Worm (Caenorhabditis elegans) whole organism, L1 larva: ENCODE results near the gene taap-1.

Experiments
- alr-1 ChIP-seq: fragments of 200-800 bp; sonication (Bioruptor generic); optimal IDR thresholded peaks from 2 replicates; lab custom pipeline; 2018; ENCODE audit warnings: borderline replicate concordance, mild to moderate bottlenecking, missing genetic modification characterization, missing compliant biosample characterization
- aly-2 ChIP-seq: fragments of 150-350 bp; optimal IDR thresholded peaks from 2 replicates; lab custom pipeline; 2014; ENCODE audit warnings: missing biosample characterization, missing genetic modification characterization
- blmp-1 ChIP-seq: fragments of 150-350 bp; optimal IDR thresholded peaks from 2 replicates; lab custom pipeline; 2014; ENCODE audit warnings: missing biosample characterization, missing genetic modification characterization
- ceh-63 ChIP-seq: fragments of 200-800 bp; sonication (Bioruptor generic); optimal IDR thresholded peaks from 2 replicates; lab custom pipeline; 2018; ENCODE audit warnings: mild to moderate bottlenecking, missing genetic modification characterization, missing compliant biosample characterization
- ceh-8 ChIP-seq: fragments of 200-800 bp; sonication (Bioruptor generic); optimal IDR thresholded peaks from 2 replicates; lab custom pipeline; 2018; ENCODE audit warnings: mild to moderate bottlenecking, missing genetic modification characterization, moderate library complexity, missing compliant biosample characterization
- ceh-88 ChIP-seq: fragments of 200-800 bp; sonication (Bioruptor generic); IDR thresholded peaks from 2 replicates; pipeline ENCODE4 v1.3.6; 2022; ENCODE audit warnings: missing genetic modification characterization, missing compliant biosample characterization
- dpl-1 ChIP-seq, 3 experiments: fragments of 150-350 bp in 2 of 3; sonication (generic microtip) in 1 of 3; optimal IDR thresholded peaks; 2 replicates each; lab custom pipeline; 2014 to 2017; ENCODE audit warnings: missing biosample characterization in 3 of 3, missing genetic modification characterization in 3 of 3, missing genetic modification reagents in 3 of 3
- efl-1 ChIP-seq, 4 experiments: fragments of 150-350 bp; optimal IDR thresholded peaks in 3 of 4; peaks in 1 of 4; 1 replicate in 1 of 4; 2 replicates in 3 of 4; lab custom pipeline; 2014; ENCODE audit warnings: missing biosample characterization in 2 of 4, missing genetic modification characterization in 2 of 4, missing genetic modification reagents in 2 of 4
- elt-2 ChIP-seq: sonication (generic microtip); optimal IDR thresholded peaks from 2 replicates; lab custom pipeline; 2016; ENCODE audit warnings: missing genetic modification characterization, mild to moderate bottlenecking, inconsistent platforms, missing compliant biosample characterization, missing genetic modification reagents
- elt-3 ChIP-seq, 6 experiments: fragments of 150-350 bp in 1 of 6; sonication (generic microtip); optimal IDR thresholded peaks; 2 replicates each; lab custom pipeline; 2017 to 2018; ENCODE audit warnings: missing biosample characterization in 6 of 6, missing genetic modification characterization in 6 of 6, inconsistent platforms in 1 of 6
- fkh-10 ChIP-seq: sonication (generic microtip); optimal IDR thresholded peaks from 2 replicates; lab custom pipeline; 2017; ENCODE audit warnings: missing biosample characterization, missing genetic modification reagents, missing genetic modification characterization
- fkh-4 ChIP-seq: sonication (generic microtip); optimal IDR thresholded peaks from 2 replicates; lab custom pipeline; 2016; ENCODE audit warnings: missing compliant biosample characterization, missing genetic modification characterization, borderline replicate concordance
- hlh-4 ChIP-seq: sonication (generic microtip); optimal IDR thresholded peaks from 2 replicates; lab custom pipeline; 2016; ENCODE audit warnings: mild to moderate bottlenecking, missing genetic modification characterization, missing compliant biosample characterization
- jun-1 ChIP-seq: fragments of 150-350 bp; optimal IDR thresholded peaks from 2 replicates; lab custom pipeline; 2014; ENCODE audit warnings: missing biosample characterization, missing genetic modification reagents, missing genetic modification characterization
- lin-14 ChIP-seq: fragments of 200-800 bp; sonication (Bioruptor generic); optimal IDR thresholded peaks from 2 replicates; lab custom pipeline; 2018; ENCODE audit warnings: mild to moderate bottlenecking, missing genetic modification characterization, moderate library complexity, missing compliant biosample characterization
- lin-15B ChIP-seq: fragments of 150-350 bp; sonication (generic microtip); optimal IDR thresholded peaks from 3 replicates; lab custom pipeline; 2014; ENCODE audit warnings: missing biosample characterization, missing genetic modification characterization
- lin-35 ChIP-seq, 2 experiments: fragments of 150-350 bp; optimal IDR thresholded peaks; 2 replicates each; lab custom pipeline; 2014; ENCODE audit warnings: missing biosample characterization in 2 of 2, missing genetic modification characterization in 2 of 2, missing genetic modification reagents in 2 of 2
- lir-3 ChIP-seq: sonication (generic microtip); optimal IDR thresholded peaks from 2 replicates; lab custom pipeline; 2016; ENCODE audit warnings: mild to moderate bottlenecking, missing genetic modification characterization, moderate library complexity, missing compliant biosample characterization; ENCODE audit not compliant: poor library complexity
- lsy-2 ChIP-seq, 2 experiments: fragments of 150-350 bp; optimal IDR thresholded peaks; 2 replicates each; lab custom pipeline; 2014; ENCODE audit warnings: missing biosample characterization in 2 of 2, missing genetic modification characterization in 2 of 2
- mab-9 ChIP-seq: fragments of 200-800 bp; sonication (Bioruptor generic); IDR thresholded peaks from 2 replicates; pipeline ENCODE4 v1.3.6; 2022; ENCODE audit warnings: missing genetic modification reagents, missing genetic modification characterization, missing compliant biosample characterization
- mef-2 ChIP-seq: fragments of 150-350 bp; optimal IDR thresholded peaks from 2 replicates; lab custom pipeline; 2014; ENCODE audit warnings: missing biosample characterization, missing genetic modification characterization
- nhr-11 ChIP-seq: fragments of 150-350 bp; optimal IDR thresholded peaks from 2 replicates; lab custom pipeline; 2014; ENCODE audit warnings: missing biosample characterization, missing genetic modification characterization
- nhr-19 ChIP-seq: fragments of 200-800 bp; sonication (Bioruptor generic); conservative IDR thresholded peaks from 2 replicates; pipeline ENCODE4 v1.3.6; 2022; ENCODE audit warnings: missing genetic modification characterization, missing compliant biosample characterization
- nhr-20 ChIP-seq: sonication (generic microtip); optimal IDR thresholded peaks from 2 replicates; lab custom pipeline; 2016; ENCODE audit warnings: mild to moderate bottlenecking, missing genetic modification characterization, missing compliant biosample characterization
- nhr-237 ChIP-seq: fragments of 150-350 bp; optimal IDR thresholded peaks from 2 replicates; lab custom pipeline; 2014; ENCODE audit warnings: missing biosample characterization, missing genetic modification characterization
- nhr-47 ChIP-seq: sonication (generic microtip); optimal IDR thresholded peaks from 2 replicates; lab custom pipeline; 2016; ENCODE audit warnings: mild to moderate bottlenecking, missing genetic modification characterization, moderate library complexity, missing compliant biosample characterization
- nhr-71 ChIP-seq: sonication (generic microtip); optimal IDR thresholded peaks from 2 replicates; lab custom pipeline; 2016; ENCODE audit warnings: mild to moderate bottlenecking, missing genetic modification characterization, moderate library complexity, missing compliant biosample characterization
- nhr-76 ChIP-seq: sonication (generic microtip); optimal IDR thresholded peaks from 2 replicates; lab custom pipeline; 2017; ENCODE audit warnings: missing biosample characterization, missing genetic modification characterization
- nhr-84 ChIP-seq: sonication (generic microtip); optimal IDR thresholded peaks from 2 replicates; lab custom pipeline; 2017; ENCODE audit warnings: missing biosample characterization, missing genetic modification characterization
- nhr-85 ChIP-seq: sonication (generic microtip); peaks from one replicate; lab custom pipeline; 2016; ENCODE audit warnings: missing genetic modification characterization, inconsistent platforms, missing compliant biosample characterization
- nhr-90 ChIP-seq: sonication (generic microtip); optimal IDR thresholded peaks from 2 replicates; lab custom pipeline; 2016; ENCODE audit warnings: mild to moderate bottlenecking, missing genetic modification characterization, missing compliant biosample characterization; ENCODE audit not compliant: poor library complexity
- pag-3 ChIP-seq: sonication (generic microtip); optimal IDR thresholded peaks from 2 replicates; lab custom pipeline; 2017; ENCODE audit warnings: missing genetic modification characterization, mild to moderate bottlenecking, missing compliant biosample characterization, antibody characterized with exemption, borderline replicate concordance; ENCODE audit not compliant: insufficient read depth
- pax-3 ChIP-seq: fragments of 200-800 bp; sonication (Bioruptor generic); optimal IDR thresholded peaks from 2 replicates; lab custom pipeline; 2018; ENCODE audit warnings: mild to moderate bottlenecking, missing genetic modification characterization, moderate library complexity, missing compliant biosample characterization
- pqm-1 ChIP-seq: sonication (generic microtip); optimal IDR thresholded peaks from 3 replicates; lab custom pipeline; 2017; ENCODE audit warnings: missing biosample characterization, missing genetic modification characterization
- rnt-1 ChIP-seq: sonication (generic microtip); optimal IDR thresholded peaks from 2 replicates; lab custom pipeline; 2016; ENCODE audit warnings: mild to moderate bottlenecking, missing genetic modification characterization, moderate library complexity, missing compliant biosample characterization
- snpc-4 ChIP-seq: fragments of 150-350 bp; optimal IDR thresholded peaks from 2 replicates; lab custom pipeline; 2014; ENCODE audit warnings: missing biosample characterization, missing genetic modification characterization
- snu-23 ChIP-seq: sonication (generic microtip); optimal IDR thresholded peaks from 2 replicates; lab custom pipeline; 2016; ENCODE audit warnings: missing genetic modification characterization, missing compliant biosample characterization
- tbx-2 ChIP-seq: sonication (generic microtip); optimal IDR thresholded peaks from 2 replicates; lab custom pipeline; 2016; ENCODE audit warnings: missing genetic modification characterization, missing compliant biosample characterization
- tlp-1 ChIP-seq: fragments of 150-350 bp; optimal IDR thresholded peaks from 2 replicates; lab custom pipeline; 2014; ENCODE audit warnings: missing biosample characterization, missing genetic modification characterization
- vab-15 ChIP-seq: sonication (generic microtip); optimal IDR thresholded peaks from 2 replicates; lab custom pipeline; 2017; ENCODE audit warnings: missing genotype, mild to moderate bottlenecking, missing genetic modification characterization, missing compliant biosample characterization
- zip-4 ChIP-seq: fragments of 200-800 bp; sonication (Bioruptor generic); optimal IDR thresholded peaks from 2 replicates; lab custom pipeline; 2018; ENCODE audit warnings: mild to moderate bottlenecking, missing genetic modification characterization, moderate library complexity, missing compliant biosample characterization

The taap-1 gene

ce11 chrII:8494228-8494717, 10.6 kb upstream of the taap-1 start, which contains the start of gene M05D6.9:
Gene M05D6.9 (plus strand): TSS chrII:8494278.
- TF ChIP-seq jun-1 (tag; lab: Kevin White, UChicago) (no peak), mab-9 (GFP tag; lab: Robert Waterston, UW) (no peak), blmp-1 (peak; percentile 64), dpl-1 (GFP tag; optimal IDR thresholded peaks at IDR 0.05; lab: Kevin White, UChicago) (no peak), alr-1 (tag; lab: Kevin White, UChicago) (no peak), fkh-10 (GFP tag; lab: Kevin White, UChicago) (no peak)

ce11 chrII:8488123-8488522, 4.5 kb upstream of the taap-1 start:
- TF ChIP-seq aly-2 (tag; lab: Kevin White, UChicago), result no peak
- no peak for TF ChIP-seq efl-1 (optimal IDR thresholded peaks at IDR 0.05; lab: Kevin White, UChicago)
- peak in 1 of 2 experiments; percentile 68 for TF ChIP-seq efl-1 (GFP tag; optimal IDR thresholded peaks at IDR 0.05 in 1 of 2; lab: Kevin White, UChicago)

ce11 chrII:8485603-8486002, 1.9 kb upstream of the taap-1 start, which contains the start of gene gbh-2:
Gene gbh-2 (plus strand): TSS chrII:8485879.
- peak; percentile 48 for TF ChIP-seq snu-23 (GFP tag; lab: Kevin White, UChicago)
- TF ChIP-seq lir-3 (tag; lab: Kevin White, UChicago), result no peak
- TF ChIP-seq nhr-90 (tag; lab: Kevin White, UChicago), result peak; percentile 44
- no peak for TF ChIP-seq pag-3
- TF ChIP-seq blmp-1, result peak; percentile 39
- TF ChIP-seq nhr-84 (tag; lab: Kevin White, UChicago), result no peak
- TF ChIP-seq fkh-4 (tag; lab: Kevin White, UChicago), result no peak
- peak; percentile 34; the same call in 1 of the 2 replicates for TF ChIP-seq nhr-19
- TF ChIP-seq mab-9 (GFP tag; lab: Robert Waterston, UW), result no peak
- TF ChIP-seq hlh-4 (tag; lab: Kevin White, UChicago), result no peak
- peak; percentile 86 for TF ChIP-seq nhr-71 (tag; lab: Kevin White, UChicago)
- TF ChIP-seq nhr-76 (tag; lab: Kevin White, UChicago), result no peak
- TF ChIP-seq lin-35 (GFP tag; optimal IDR thresholded peaks at IDR 0.05; lab: Kevin White, UChicago), result peak in 1 of 2 experiments; percentile 72
- peak; percentile 59 for TF ChIP-seq lin-14
- TF ChIP-seq elt-3 (tag; optimal IDR thresholded peaks at IDR 0.05; lab: Kevin White, UChicago), result peak in 2 of 6 experiments; percentile 64 to 67
- no peak for TF ChIP-seq ceh-8
- peak; percentile 69 for TF ChIP-seq nhr-85
- no peak for TF ChIP-seq rnt-1
- no peak for TF ChIP-seq ceh-88 (GFP tag; lab: Robert Waterston, UW)
- TF ChIP-seq tbx-2 (tag; lab: Kevin White, UChicago), result peak; percentile 21
- no peak for TF ChIP-seq snpc-4
- peak; percentile 25 for TF ChIP-seq nhr-47
- no peak for TF ChIP-seq lin-15B (tag; lab: Kevin White, UChicago)
- TF ChIP-seq nhr-11 (tag; lab: Kevin White, UChicago), result no peak
- TF ChIP-seq tlp-1, result no peak
- TF ChIP-seq nhr-237 (tag; lab: Kevin White, UChicago), result no peak
- TF ChIP-seq vab-15, result no peak
- TF ChIP-seq efl-1 (optimal IDR thresholded peaks at IDR 0.05; lab: Kevin White, UChicago), result no peak
- peak in 1 of 2 experiments; percentile 79 for TF ChIP-seq efl-1 (GFP tag; optimal IDR thresholded peaks at IDR 0.05 in 1 of 2; lab: Kevin White, UChicago)
- no peak for TF ChIP-seq ceh-63 (GFP tag; lab: Kevin White, UChicago)
- peak; percentile 6 to 41 for TF ChIP-seq lsy-2 (tag; optimal IDR thresholded peaks at IDR 0.05; lab: Kevin White, UChicago)
- peak; percentile 90 for TF ChIP-seq nhr-20
- no peak for TF ChIP-seq pax-3 (tag; lab: Kevin White, UChicago)
- no peak for TF ChIP-seq pqm-1
- no peak for TF ChIP-seq mef-2
- TF ChIP-seq zip-4, result no peak
- TF ChIP-seq elt-2 (tag; lab: Kevin White, UChicago), result peak; percentile 89
